Worm (Caenorhabditis elegans) whole organism, mixed stage, embryonic: ENCODE measurements around the gene nspc-13.

ENCODE experiments used
- nhr-28 ChIP-seq: fragments of 150-350 bp; optimal IDR thresholded peaks from 2 replicates; lab custom pipeline; 2014; ENCODE audit warnings: missing biosample characterization, missing genetic modification characterization
- snpc-4 ChIP-seq: fragments of 150-350 bp; optimal IDR thresholded peaks from 2 replicates; lab custom pipeline; 2014; ENCODE audit warnings: missing biosample characterization, missing genetic modification characterization
- ztf-11 ChIP-seq: fragments of 150-350 bp; optimal IDR thresholded peaks from 2 replicates; lab custom pipeline; 2014; ENCODE audit warnings: missing biosample characterization, missing genetic modification characterization

- TF ChIP-seq ztf-11 (no peak), nhr-28 (tag; lab: Kevin White, UChicago) (no peak), snpc-4 (no peak)
Measured at ce11 chrX:12360444-12360843, 3.2 kb downstream of the nspc-13 start, which contains the start of the genes nspc-15 and F19H6.6.
